Fruit fly (Drosophila melanogaster): ENCODE measurements around the gene Taf10b.

DNA sequence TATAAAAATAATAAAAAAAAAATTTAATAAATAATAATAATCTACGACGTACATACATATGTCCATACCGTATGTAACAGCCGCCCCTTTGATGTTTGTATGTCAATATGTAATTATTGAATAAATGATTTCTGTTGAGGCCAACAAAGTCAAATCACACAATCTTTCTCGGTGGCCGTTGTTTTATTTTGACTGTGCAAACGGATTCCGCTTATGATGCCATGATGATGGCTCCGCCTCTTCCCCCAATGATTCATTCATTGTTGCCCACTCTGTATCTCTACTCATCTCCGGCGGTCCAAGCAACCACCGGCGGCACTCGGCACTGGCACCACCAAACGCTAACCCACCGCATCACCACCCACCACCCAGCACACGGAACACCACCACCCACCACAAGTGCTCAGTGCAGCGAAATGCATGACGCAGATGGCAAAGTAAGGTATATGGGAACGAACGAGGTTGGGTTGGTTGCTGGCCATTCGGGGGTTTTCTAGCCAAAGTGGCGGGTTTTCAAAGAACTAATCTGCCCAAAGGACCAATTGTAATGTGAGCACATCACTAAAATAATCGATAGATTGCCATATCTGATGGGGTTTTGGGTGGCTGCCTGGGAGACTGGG, 18.4 kb downstream of the Taf10b start:
- TF ChIP-seq Dll (optimal IDR thresholded peaks at IDR 0.05) (peak; percentile 15), usp (GFP tag; optimal IDR thresholded peaks at IDR 0.05) (no peak), EcR (GFP tag; optimal IDR thresholded peaks at IDR 0.05) (no peak), CG8478 (optimal IDR thresholded peaks at IDR 0.05) (no peak), psq (optimal IDR thresholded peaks at IDR 0.05) (no peak)

Data from whole organism.